Worm (Caenorhabditis elegans) whole organism, L4 larva: ENCODE results near the gene rpl-2.

Experiments used
- F26F4.8 ChIP-seq: fragments of 200-800 bp; sonication (Bioruptor generic); conservative IDR thresholded peaks from 2 replicates; pipeline ENCODE4 v1.3.6; 2022; ENCODE audit warnings: missing genetic modification characterization, missing compliant biosample characterization
- F37D6.2 ChIP-seq: sonication (generic microtip); optimal IDR thresholded peaks from 2 replicates; lab custom pipeline; 2016; ENCODE audit warnings: mild to moderate bottlenecking, missing genetic modification characterization, missing compliant biosample characterization
- F44E2.7 ChIP-seq: fragments of 200-800 bp; sonication (Bioruptor generic); IDR thresholded peaks from 2 replicates; pipeline ENCODE4 v2.1.2; 2022; ENCODE audit warnings: missing genetic modification characterization, missing compliant biosample characterization
- T20F7.1 ChIP-seq: fragments of 200-800 bp; sonication (Bioruptor generic); optimal IDR thresholded peaks from 2 replicates; lab custom pipeline; 2018; ENCODE audit warnings: mild to moderate bottlenecking, missing genetic modification characterization, missing compliant biosample characterization
- T26A8.4 ChIP-seq: fragments of 200-800 bp; sonication (Bioruptor generic); IDR thresholded peaks from 2 replicates; pipeline ENCODE4 v1.3.6; 2022; ENCODE audit warnings: missing genetic modification characterization, missing compliant biosample characterization
- Y105C5A.15 ChIP-seq: fragments of 200-800 bp; sonication (Bioruptor generic); IDR thresholded peaks from 2 replicates; pipeline ENCODE4 v1.3.6; 2022; ENCODE audit warnings: missing genetic modification characterization, missing compliant biosample characterization
- Y48G9A.11 ChIP-seq: fragments of 200-800 bp; sonication (Bioruptor generic); IDR thresholded peaks from 2 replicates; pipeline ENCODE4 v1.3.6; 2022; ENCODE audit warnings: missing genetic modification reagents, missing genetic modification characterization, missing compliant biosample characterization
- Y5F2A.4 ChIP-seq: fragments of 200-800 bp; sonication (Bioruptor generic); optimal IDR thresholded peaks from 2 replicates; lab custom pipeline; 2018; ENCODE audit warnings: mild to moderate bottlenecking, missing genetic modification characterization, missing compliant biosample characterization
- ZK546.5 ChIP-seq, 2 experiments: sonication (generic microtip); optimal IDR thresholded peaks; 2 replicates each; lab custom pipeline; 2017; ENCODE audit warnings: missing biosample characterization in 2 of 2, missing genetic modification characterization in 2 of 2
- ceh-28 ChIP-seq: fragments of 150-350 bp; optimal IDR thresholded peaks from 2 replicates; lab custom pipeline; 2014; ENCODE audit warnings: missing biosample characterization, missing genetic modification reagents, missing genetic modification characterization
- ceh-32 ChIP-seq: sonication (generic microtip); optimal IDR thresholded peaks from 2 replicates; lab custom pipeline; 2016; ENCODE audit warnings: mild to moderate bottlenecking, missing genetic modification characterization, missing compliant biosample characterization; ENCODE audit not compliant: poor library complexity
- ceh-44 ChIP-seq: fragments of 200-800 bp; sonication (Bioruptor generic); IDR thresholded peaks from 2 replicates; pipeline ENCODE4 v1.3.6; 2022; ENCODE audit warnings: missing genetic modification reagents, missing genetic modification characterization, missing compliant biosample characterization
- ceh-62 ChIP-seq: sonication (generic microtip); optimal IDR thresholded peaks from 2 replicates; lab custom pipeline; 2017; ENCODE audit warnings: missing biosample characterization, missing genetic modification characterization
- ceh-82 ChIP-seq: sonication (generic microtip); optimal IDR thresholded peaks from 2 replicates; lab custom pipeline; 2017; ENCODE audit warnings: missing biosample characterization, missing genetic modification characterization
- ctbp-1 ChIP-seq: fragments of 200-800 bp; sonication (Bioruptor generic); IDR thresholded peaks from 2 replicates; pipeline ENCODE4 v1.3.6; 2022; ENCODE audit warnings: missing genetic modification reagents, missing genetic modification characterization, missing compliant biosample characterization
- daf-12 ChIP-seq: fragments of 150-350 bp; optimal IDR thresholded peaks from 2 replicates; lab custom pipeline; 2014; ENCODE audit warnings: missing biosample characterization, missing genetic modification reagents, missing genetic modification characterization
- daf-16 ChIP-seq, 3 experiments: sonication (generic microtip); optimal IDR thresholded peaks; 2 replicates each; lab custom pipeline; 2016 to 2017; ENCODE audit warnings: missing genetic modification characterization in 3 of 3, missing genetic modification reagents in 3 of 3, mild to moderate bottlenecking in 2 of 3, missing compliant biosample characterization in 2 of 3, missing biosample characterization in 1 of 3, moderate library complexity in 1 of 3
- daf-19 ChIP-seq: fragments of 200-800 bp; sonication (Bioruptor generic); conservative IDR thresholded peaks from 2 replicates; pipeline ENCODE4 v1.3.6; 2022; ENCODE audit warnings: missing genetic modification characterization, missing compliant biosample characterization
- dmd-6 ChIP-seq: fragments of 200-800 bp; sonication (Bioruptor generic); IDR thresholded peaks from 2 replicates; pipeline ENCODE4 v1.3.6; 2022; ENCODE audit warnings: missing genetic modification reagents, missing genetic modification characterization, missing compliant biosample characterization
- dmd-8 ChIP-seq: fragments of 200-800 bp; sonication (Bioruptor generic); IDR thresholded peaks from 2 replicates; pipeline ENCODE4 v1.3.6; 2022; ENCODE audit warnings: missing genetic modification characterization, missing compliant biosample characterization
- egl-27 ChIP-seq: sonication (generic microtip); optimal IDR thresholded peaks from 3 replicates; lab custom pipeline; 2017; ENCODE audit warnings: missing biosample characterization, missing genetic modification reagents, missing genetic modification characterization
- lin-39 ChIP-seq: fragments of 150-350 bp; optimal IDR thresholded peaks from 2 replicates; lab custom pipeline; 2014; ENCODE audit warnings: missing biosample characterization, missing genetic modification reagents, missing genetic modification characterization
- lsy-2 ChIP-seq, 2 experiments: fragments of 150-350 bp in 1 of 2; sonication (generic microtip) in 1 of 2; optimal IDR thresholded peaks; 2 replicates each; lab custom pipeline; 2014 to 2017; ENCODE audit warnings: missing biosample characterization in 2 of 2, missing genetic modification characterization in 2 of 2
- madf-5 ChIP-seq, 2 experiments: fragments of 200-800 bp; sonication (Bioruptor generic); IDR thresholded peaks; 2 replicates each; pipeline ENCODE4 v1.3.6; 2022; ENCODE audit warnings: missing compliant biosample characterization in 2 of 2, missing genetic modification characterization in 2 of 2
- mdl-1 ChIP-seq, 2 experiments: fragments of 150-350 bp in 1 of 2; sonication (generic microtip) in 1 of 2; optimal IDR thresholded peaks; 2 replicates each; lab custom pipeline; 2014 to 2017; ENCODE audit warnings: missing biosample characterization in 2 of 2, missing genetic modification characterization in 2 of 2
- mdt-29 ChIP-seq: fragments of 200-800 bp; sonication (Bioruptor generic); IDR thresholded peaks from 2 replicates; pipeline ENCODE4 v1.3.6; 2022; ENCODE audit warnings: missing genetic modification reagents, missing genetic modification characterization, missing compliant biosample characterization
- mep-1 ChIP-seq: fragments of 150-350 bp; sonication (generic microtip); optimal IDR thresholded peaks from 3 replicates; lab custom pipeline; 2014; ENCODE audit warnings: missing biosample characterization, missing genetic modification characterization
- mxl-2 ChIP-seq: fragments of 200-800 bp; sonication (Bioruptor generic); conservative IDR thresholded peaks from 2 replicates; pipeline ENCODE4 v1.3.6; 2022; ENCODE audit warnings: missing genetic modification reagents, missing genetic modification characterization, missing compliant biosample characterization
- mxl-3 ChIP-seq: fragments of 200-800 bp; sonication (Bioruptor generic); optimal IDR thresholded peaks from 2 replicates; lab custom pipeline; 2018; ENCODE audit warnings: mild to moderate bottlenecking, missing genetic modification characterization, missing compliant biosample characterization
- nhr-10 ChIP-seq: fragments of 150-350 bp; optimal IDR thresholded peaks from 2 replicates; lab custom pipeline; 2014; ENCODE audit warnings: missing biosample characterization, missing genetic modification characterization
- nhr-41 ChIP-seq: fragments of 200-800 bp; sonication (Bioruptor generic); IDR thresholded peaks from 2 replicates; pipeline ENCODE4 v1.3.6; 2022; ENCODE audit warnings: missing genetic modification reagents, missing genetic modification characterization, missing compliant biosample characterization
- php-3 ChIP-seq: fragments of 200-800 bp; sonication (Bioruptor generic); IDR thresholded peaks from 2 replicates; pipeline ENCODE4 v1.3.6; 2022; ENCODE audit warnings: missing genetic modification reagents, missing genetic modification characterization, missing compliant biosample characterization
- rbr-2 ChIP-seq: sonication (generic microtip); optimal IDR thresholded peaks from 2 replicates; lab custom pipeline; 2016; ENCODE audit warnings: missing genotype, missing genetic modification characterization, missing compliant biosample characterization
- set-16 ChIP-seq: fragments of 200-800 bp; sonication (Bioruptor generic); IDR thresholded peaks from 2 replicates; pipeline ENCODE4 v1.3.6; 2022; ENCODE audit warnings: missing genetic modification reagents, missing genetic modification characterization, missing compliant biosample characterization
- snpc-1.2 ChIP-seq: fragments of 200-800 bp; sonication (Bioruptor generic); IDR thresholded peaks from 2 replicates; pipeline ENCODE4 v1.3.6; 2022; ENCODE audit warnings: missing genetic modification reagents, missing genetic modification characterization, missing compliant biosample characterization
- snpc-4 ChIP-seq: fragments of 150-350 bp; optimal IDR thresholded peaks from 2 replicates; lab custom pipeline; 2014; ENCODE audit warnings: missing biosample characterization, missing genetic modification characterization
- unc-39 ChIP-seq: sonication (generic microtip); optimal IDR thresholded peaks from 2 replicates; lab custom pipeline; 2017; ENCODE audit warnings: missing biosample characterization, missing genetic modification characterization
- unc-62 ChIP-seq, 3 experiments: fragments of 150-350 bp in 1 of 3; sonication (generic microtip); optimal IDR thresholded peaks in 2 of 3; peaks in 1 of 3; 1 replicate in 1 of 3; 2 replicates in 2 of 3; lab custom pipeline; 2014 to 2017; ENCODE audit warnings: missing biosample characterization in 3 of 3, missing genetic modification characterization in 3 of 3, missing genetic modification reagents in 3 of 3, missing genotype in 1 of 3
- vab-7 ChIP-seq: fragments of 200-800 bp; sonication (Bioruptor generic); IDR thresholded peaks from 2 replicates; pipeline ENCODE4 v1.3.6; 2022; ENCODE audit warnings: missing genetic modification reagents, missing genetic modification characterization, missing compliant biosample characterization
- zfp-3 ChIP-seq: fragments of 200-800 bp; sonication (Bioruptor generic); conservative IDR thresholded peaks from 2 replicates; pipeline ENCODE4 v1.3.6; 2022; ENCODE audit warnings: missing genetic modification reagents, missing genetic modification characterization, missing compliant biosample characterization

The rpl-2 gene

ce11 chrV:20493271-20494231, 14.1 kb downstream of the rpl-2 start, which contains the start of gene B0250.5 (continued):
- TF ChIP-seq mdl-1 (tag; optimal IDR thresholded peaks at IDR 0.05; lab: Kevin White, UChicago) (peak in 1 of 2 experiments; percentile 36), ctbp-1 (GFP tag; lab: Robert Waterston, UW) (no peak), set-16 (GFP tag; lab: Robert Waterston, UW) (no peak), daf-12 (tag; lab: Kevin White, UChicago) (no peak), ceh-32 (tag; lab: Kevin White, UChicago) (no peak), ceh-28 (tag; lab: Kevin White, UChicago) (no peak), F44E2.7 (GFP tag; lab: Robert Waterston, UW) (0 out of 2 replicates have a peak, but pooled peaks have one; percentile 65), ceh-82 (tag; lab: Kevin White, UChicago) (no peak), F26F4.8 (GFP tag; lab: Robert Waterston, UW) (no peak), Y5F2A.4 (GFP tag; lab: Kevin White, UChicago) (no peak), nhr-41 (no peak), dmd-6 (GFP tag; lab: Robert Waterston, UW) (peak; percentile 34; the same call in 1 of the 2 replicates), zfp-3 (GFP tag; lab: Robert Waterston, UW) (no peak), ceh-44 (GFP tag; lab: Robert Waterston, UW) (no peak), php-3 (GFP tag; lab: Robert Waterston, UW) (no peak), daf-19 (GFP tag; lab: Robert Waterston, UW) (no peak), mxl-3 (GFP tag; lab: Kevin White, UChicago) (no peak), lin-39 (tag; lab: Kevin White, UChicago) (no peak), rbr-2 (tag; lab: Kevin White, UChicago) (no peak), madf-5 (GFP tag; IDR thresholded peaks at IDR 0.05; lab: Robert Waterston, UW) (no peak), mep-1 (tag; lab: Kevin White, UChicago) (peak; percentile 17), T26A8.4 (GFP tag; lab: Robert Waterston, UW) (no peak), daf-16 (GFP tag; optimal IDR thresholded peaks at IDR 0.05; lab: Kevin White, UChicago) (no peak), daf-16 (tag; optimal IDR thresholded peaks at IDR 0.05; lab: Kevin White, UChicago) (no peak), lsy-2 (tag; optimal IDR thresholded peaks at IDR 0.05; lab: Kevin White, UChicago) (peak in 1 of 2 experiments; percentile 54), snpc-1.2 (GFP tag; lab: Robert Waterston, UW) (no peak), nhr-10 (no peak), ZK546.5 (tag; optimal IDR thresholded peaks at IDR 0.05; lab: Kevin White, UChicago) (no peak), T20F7.1 (GFP tag; lab: Kevin White, UChicago) (no peak), F37D6.2 (tag; lab: Kevin White, UChicago) (no peak), Y48G9A.11 (GFP tag; lab: Robert Waterston, UW) (no peak), dmd-8 (GFP tag; lab: Robert Waterston, UW) (no peak), unc-39 (tag; lab: Kevin White, UChicago) (no peak), ceh-62 (no peak), mxl-2 (GFP tag; lab: Robert Waterston, UW) (no peak), Y105C5A.15 (no peak), unc-62 (GFP tag; optimal IDR thresholded peaks at IDR 0.05 in 1 of 2; lab: Kevin White, UChicago) (no peak), unc-62 (tag; optimal IDR thresholded peaks at IDR 0.05; lab: Kevin White, UChicago) (no peak), vab-7 (GFP tag; lab: Robert Waterston, UW) (no peak), egl-27 (no peak), mdt-29 (GFP tag; lab: Robert Waterston, UW) (no peak), snpc-4 (no peak)
